Worm (Caenorhabditis elegans) whole organism, mixed stage, embryonic: ENCODE measurements around the gene F59D12.3.
A peak's percentile ranks its signal among the peaks of the same experiment; 100 is the strongest.

Experiments
- drap-1 ChIP-seq: fragments of 200-800 bp; sonication (Bioruptor generic); optimal IDR thresholded peaks from 3 replicates; lab custom pipeline; 2018; ENCODE audit warnings: mild to moderate bottlenecking, missing genetic modification characterization, missing compliant biosample characterization
- pha-4 ChIP-seq: fragments of 150-350 bp; optimal IDR thresholded peaks from 2 replicates; lab custom pipeline; 2018; ENCODE audit warnings: missing biosample characterization, missing genetic modification reagents, missing genetic modification characterization
- snpc-4 ChIP-seq: fragments of 150-350 bp; optimal IDR thresholded peaks from 2 replicates; lab custom pipeline; 2014; ENCODE audit warnings: missing biosample characterization, missing genetic modification characterization

- TF ChIP-seq pha-4 (tag; lab: Kevin White, UChicago), result peak; percentile 79
- TF ChIP-seq snpc-4 (tag; lab: Kevin White, UChicago), result no peak
- peak; percentile 46 for TF ChIP-seq drap-1 (GFP tag; lab: Kevin White, UChicago)
Measured at ce11 chrX:15606585-15607276, 44.0 kb downstream of the F59D12.3 start, which contains the start of gene rab-14.
